Worm (Caenorhabditis elegans): ENCODE results near the gene frpr-11.

DNA sequence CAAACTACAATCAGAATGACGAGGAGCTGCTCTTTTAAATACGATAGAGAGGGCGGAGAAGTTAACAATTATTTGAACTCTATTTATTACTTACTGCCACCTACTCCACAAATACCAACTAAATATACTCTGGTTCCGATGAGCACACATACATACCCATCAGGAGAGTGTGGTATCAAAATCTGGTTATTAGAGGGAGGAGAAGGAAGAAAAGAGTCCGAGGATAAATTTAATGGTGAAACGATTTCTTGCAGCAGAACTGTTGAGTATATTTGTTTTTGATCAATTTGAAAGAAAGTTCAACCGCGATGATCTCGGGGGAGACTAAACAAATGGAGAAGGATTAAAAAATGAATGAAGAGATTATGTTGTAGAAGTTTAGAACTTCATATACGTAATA, 22.0 kb downstream of the frpr-11 start, which contains the start of gene H14N18.4:
- TF ChIP-seq nhr-77 (tag; optimal IDR thresholded peaks at IDR 0.05) (no peak), nhr-6 (tag; optimal IDR thresholded peaks at IDR 0.05) (no peak), F44E2.7 (GFP tag; IDR thresholded peaks at IDR 0.05) (no peak), snpc-4 (tag; optimal IDR thresholded peaks at IDR 0.05) (no peak), fos-1 (tag; optimal IDR thresholded peaks at IDR 0.05) (no peak), mdl-1 (tag; optimal IDR thresholded peaks at IDR 0.05) (no peak), unc-62 (GFP tag; optimal IDR thresholded peaks at IDR 0.05 in 1 of 2) (peak in 1 of 2 experiments; percentile 98), unc-62 (tag; optimal IDR thresholded peaks at IDR 0.05) (no peak)

All from whole organism, L4 larva.